Worm (Caenorhabditis elegans) whole organism, L3 larva: ENCODE results near the gene Y102A5C.27.

Experiments
- aly-2 ChIP-seq: fragments of 150-350 bp; optimal IDR thresholded peaks from 2 replicates; lab custom pipeline; 2014; ENCODE audit warnings: missing biosample characterization, missing genetic modification characterization
- egl-27 ChIP-seq: sonication (generic microtip); optimal IDR thresholded peaks from 4 replicates; lab custom pipeline; 2017; ENCODE audit warnings: missing biosample characterization, missing genetic modification reagents, missing genetic modification characterization
- elt-1 ChIP-seq: fragments of 150-350 bp; optimal IDR thresholded peaks from 2 replicates; lab custom pipeline; 2014; ENCODE audit warnings: missing biosample characterization, missing genetic modification characterization
- elt-3 ChIP-seq, 3 experiments: fragments of 150-350 bp in 1 of 3; sonication (generic microtip) in 2 of 3; optimal IDR thresholded peaks; 2 replicates in 2 of 3; 4 replicates in 1 of 3; lab custom pipeline; 2014 to 2017; ENCODE audit warnings: missing biosample characterization in 3 of 3, missing genetic modification characterization in 3 of 3
- nfya-1 ChIP-seq: sonication (generic microtip); optimal IDR thresholded peaks from 2 replicates; lab custom pipeline; 2017; ENCODE audit warnings: missing genetic modification characterization, mild to moderate bottlenecking, missing compliant biosample characterization, antibody characterized with exemption, moderate library complexity; ENCODE audit not compliant: insufficient read depth

- no peak for TF ChIP-seq elt-1
- no peak for TF ChIP-seq elt-3 (tag; optimal IDR thresholded peaks at IDR 0.05; lab: Kevin White, UChicago)
- TF ChIP-seq egl-27: no peak
- TF ChIP-seq aly-2 (tag; lab: Kevin White, UChicago): no peak
- TF ChIP-seq nfya-1 (tag; lab: Kevin White, UChicago): no peak
Measured at ce11 chrV:17000204-17000603, 11.7 kb upstream of the Y102A5C.27 start, which contains the start of gene str-217.
